Fruit fly (Drosophila melanogaster) whole organism: ENCODE results near the gene CG9386.

Experiments used
- CG8478 ChIP-seq: fragments of >200 bp; optimal IDR thresholded peaks from 2 replicates; lab custom pipeline; 2018; ENCODE audit warnings: inconsistent platforms
- Dll ChIP-seq: fragments of >200 bp; optimal IDR thresholded peaks from 2 replicates; lab custom pipeline; 2017
- EcR ChIP-seq, 2 experiments: fragments of >200 bp; optimal IDR thresholded peaks; 2 replicates each; lab custom pipeline; 2017; ENCODE audit warnings: missing biosample characterization in 2 of 2, missing genetic modification characterization in 2 of 2, missing genetic modification reagents in 2 of 2

- TF ChIP-seq EcR (GFP tag; optimal IDR thresholded peaks at IDR 0.05; lab: Kevin White, UChicago) (no peak), CG8478 (lab: Kevin White, UChicago) (no peak), Dll (lab: Kevin White, UChicago) (no peak)
Observed at dm6 chr3R:9513052-9513420, 42.2 kb downstream of the CG9386 start, which contains the start of the genes Ras85D and Rlb1.
